Worm (Caenorhabditis elegans): ENCODE data around the gene fbxb-72.

- TF ChIP-seq nhr-237 (tag; optimal IDR thresholded peaks at IDR 0.05) (no peak), pqm-1 (tag; optimal IDR thresholded peaks at IDR 0.05) (no peak), nhr-11 (tag; optimal IDR thresholded peaks at IDR 0.05) (no peak), ceh-62 (tag; optimal IDR thresholded peaks at IDR 0.05) (no peak), ceh-20 (GFP tag; IDR thresholded peaks at IDR 0.05) (no peak)
These were observed 36.4 kb downstream of the fbxb-72 start, which contains the start of gene H25P19.1 for ce11 chrV:687384-687783.

Data from whole organism, L4 larva.